Worm (Caenorhabditis elegans): ENCODE data around the gene nas-12.

Gene nas-12

ce11 chrIV:10227534-10227933 lies 3.7 kb downstream of the nas-12 start, which contains the start of gene F01G10.6:
Gene F01G10.6 (minus strand): TSS chrIV:10227634.
- TF ChIP-seq lsy-2 (tag; optimal IDR thresholded peaks at IDR 0.05) (no peak), nhr-12 (tag; optimal IDR thresholded peaks at IDR 0.05) (no peak), bed-3 (GFP tag; optimal IDR thresholded peaks at IDR 0.05) (no peak), zip-8 (tag; optimal IDR thresholded peaks at IDR 0.05) (no peak), elt-1 (tag; optimal IDR thresholded peaks at IDR 0.05; ENCODE audit: borderline replicate concordance, insufficient read depth) (no peak), ztf-11 (tag; optimal IDR thresholded peaks at IDR 0.05) (no peak), ceh-39 (tag; optimal IDR thresholded peaks at IDR 0.05) (no peak), nhr-237 (tag; optimal IDR thresholded peaks at IDR 0.05) (no peak), mab-5 (tag; optimal IDR thresholded peaks at IDR 0.05) (no peak)

- no peak for TF ChIP-seq mab-5 (tag; optimal IDR thresholded peaks at IDR 0.05)
- no peak for TF ChIP-seq ceh-43 (GFP tag; optimal IDR thresholded peaks at IDR 0.05)
- no peak for TF ChIP-seq nhr-28 (tag; optimal IDR thresholded peaks at IDR 0.05)
- TF ChIP-seq lin-13 (tag; optimal IDR thresholded peaks at IDR 0.05): no peak
- no peak for TF ChIP-seq M03D4.4 (tag; optimal IDR thresholded peaks at IDR 0.05)
- no peak for TF ChIP-seq nhr-12 (tag; optimal IDR thresholded peaks at IDR 0.05)
- TF ChIP-seq sem-2 (GFP tag; optimal IDR thresholded peaks at IDR 0.05): no peak
- no peak for TF ChIP-seq nhr-2 (tag; optimal IDR thresholded peaks at IDR 0.05)
- TF ChIP-seq sptf-1 (tag; optimal IDR thresholded peaks at IDR 0.05): no peak
- TF ChIP-seq pha-4 (tag; optimal IDR thresholded peaks at IDR 0.05): no peak
- TF ChIP-seq unc-39 (tag; optimal IDR thresholded peaks at IDR 0.05): no peak
- TF ChIP-seq lin-32 (GFP tag; optimal IDR thresholded peaks at IDR 0.05): no peak
- TF ChIP-seq ztf-11 (tag; optimal IDR thresholded peaks at IDR 0.05): no peak
- TF ChIP-seq unc-62 (GFP tag; optimal IDR thresholded peaks at IDR 0.05): no peak
- no peak for TF ChIP-seq flh-1 (GFP tag; optimal IDR thresholded peaks at IDR 0.05)
- no peak for TF ChIP-seq snpc-4 (tag; optimal IDR thresholded peaks at IDR 0.05)
- no peak for TF ChIP-seq ceh-83 (GFP tag; optimal IDR thresholded peaks at IDR 0.05)
Observed at ce11 chrIV:10230971-10231370, 7.1 kb downstream of the nas-12 start, which contains the start of gene F01G10.5. Gene F01G10.5 (minus strand): TSS chrIV:10231071.

ce11 chrIV:10232456-10232855 lies 8.6 kb downstream of the nas-12 start, which contains the start of gene F01G10.4:
Gene F01G10.4 (minus strand): TSS chrIV:10232556.
- TF ChIP-seq flh-1 (GFP tag; optimal IDR thresholded peaks at IDR 0.05) (no peak), ces-1 (GFP tag; optimal IDR thresholded peaks at IDR 0.05) (no peak), M03D4.4 (tag; optimal IDR thresholded peaks at IDR 0.05) (no peak), zip-8 (tag; optimal IDR thresholded peaks at IDR 0.05) (no peak), ceh-39 (tag; optimal IDR thresholded peaks at IDR 0.05) (no peak), mab-5 (tag; optimal IDR thresholded peaks at IDR 0.05) (no peak), hlh-1 (tag; optimal IDR thresholded peaks at IDR 0.05) (no peak), lin-32 (GFP tag; optimal IDR thresholded peaks at IDR 0.05) (no peak), ham-2 (GFP tag; optimal IDR thresholded peaks at IDR 0.05) (no peak), cnd-1 (tag; optimal IDR thresholded peaks at IDR 0.05) (no peak), unc-120 (tag; optimal IDR thresholded peaks at IDR 0.05; ENCODE audit: poor library complexity, severe bottlenecking) (no peak), lsy-2 (tag; optimal IDR thresholded peaks at IDR 0.05) (no peak), bed-3 (GFP tag; optimal IDR thresholded peaks at IDR 0.05) (no peak), nhr-76 (tag; optimal IDR thresholded peaks at IDR 0.05) (no peak), snpc-4 (tag; optimal IDR thresholded peaks at IDR 0.05) (no peak), elt-1 (tag; optimal IDR thresholded peaks at IDR 0.05; ENCODE audit: borderline replicate concordance, insufficient read depth) (no peak)

- TF ChIP-seq lin-13 (tag; optimal IDR thresholded peaks at IDR 0.05): no peak
- TF ChIP-seq elt-1 (tag; optimal IDR thresholded peaks at IDR 0.05; ENCODE audit: borderline replicate concordance, insufficient read depth): no peak
- TF ChIP-seq ces-1 (GFP tag; optimal IDR thresholded peaks at IDR 0.05): no peak
Observed at ce11 chrIV:10235279-10235829, 11.5 kb downstream of the nas-12 start, which contains the start of gene ech-9. Gene ech-9 (minus strand): TSS chrIV:10235329.

ce11 chrIV:10236106-10236505 lies 12.3 kb downstream of the nas-12 start:
- TF ChIP-seq tbx-8 (GFP tag; optimal IDR thresholded peaks at IDR 0.05) (no peak), elt-1 (tag; optimal IDR thresholded peaks at IDR 0.05; ENCODE audit: borderline replicate concordance, insufficient read depth) (no peak), sptf-1 (tag; optimal IDR thresholded peaks at IDR 0.05) (no peak), M03D4.4 (tag; optimal IDR thresholded peaks at IDR 0.05) (no peak), ceh-39 (tag; optimal IDR thresholded peaks at IDR 0.05) (no peak), hlh-1 (tag; optimal IDR thresholded peaks at IDR 0.05) (no peak), lin-13 (tag; optimal IDR thresholded peaks at IDR 0.05) (no peak), mep-1 (tag; optimal IDR thresholded peaks at IDR 0.05) (no peak)
